ENCODE assay signal across 1 fruit fly cellular context in the genomic region with DNA sequence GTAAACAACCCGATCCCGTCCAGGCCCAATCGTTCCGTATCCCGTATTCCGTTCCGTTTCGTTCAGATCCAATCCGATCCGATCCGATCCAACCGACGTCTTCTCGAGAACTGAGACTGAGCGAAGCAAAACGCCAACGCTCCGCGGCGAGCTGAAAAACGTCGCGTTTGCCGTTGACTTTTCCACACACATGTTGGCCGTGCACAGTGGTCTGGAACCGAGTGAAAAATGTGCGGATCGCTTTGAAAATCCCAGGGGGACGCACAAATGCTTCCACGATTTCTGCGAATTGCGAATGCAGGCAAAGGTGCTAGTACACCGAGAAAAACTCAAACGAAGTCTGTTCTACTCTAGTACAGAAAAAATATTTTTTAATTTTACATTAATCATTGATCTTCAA.
TF ChIP-seq lines count a peak whose summit lies in the region.

A gene (minus strand): TSS at position 88 of the 400 bp plus-strand sequence.

TF ChIP-seq in whole organism, embryonic, 481 proteins besides CTCF, POLR2A, EP300 and RAD21 (continued from another document and continues in another):
- TF ChIP-seq sim (GFP tag; IDR thresholded peaks at IDR 0.05; lab: Robert Waterston, UW) (0 out of 2 replicates have a peak, but pooled peaks have one; percentile 54), MBD-R2 (GFP tag; IDR thresholded peaks at IDR 0.05; lab: Robert Waterston, UW) (0 out of 2 replicates have a peak, but pooled peaks have one; percentile 10), caup (GFP tag; optimal IDR thresholded peaks at IDR 0.05; lab: Kevin White, UChicago; ENCODE audit: severe bottlenecking) (peak; percentile 2), Awh (GFP tag; IDR thresholded peaks at IDR 0.05; lab: Robert Waterston, UW) (no peak), tna (GFP tag; IDR thresholded peaks at IDR 0.05; lab: Robert Waterston, UW; ENCODE audit: partially characterized antibody) (peak; percentile 51; the same call in 1 of the 2 replicates), CG13775 (GFP tag; optimal IDR thresholded peaks at IDR 0.05; lab: Kevin White, UChicago) (no peak), nerfin-2 (GFP tag; IDR thresholded peaks at IDR 0.05; lab: Robert Waterston, UW; ENCODE audit: partially characterized antibody) (peak; percentile 45; the same call in 1 of the 2 replicates), vvl (GFP tag; IDR thresholded peaks at IDR 0.05; lab: Robert Waterston, UW) (peak; percentile 60; the same call in 1 of the 2 replicates), Sry-β (GFP tag; optimal IDR thresholded peaks at IDR 0.05; lab: Kevin White, UChicago) (no peak), hkb (optimal IDR thresholded peaks at IDR 0.05; lab: Kevin White, UChicago) (no peak), hkb (GFP tag; IDR thresholded peaks at IDR 0.05; lab: Robert Waterston, UW) (0 out of 2 replicates have a peak, but pooled peaks have one; percentile 15), Nf-YC (tag; optimal IDR thresholded peaks at IDR 0.05; lab: Kevin White, UChicago) (no peak), Camta (GFP tag; optimal IDR thresholded peaks at IDR 0.05; lab: Kevin White, UChicago) (no peak), pnt (GFP tag; optimal IDR thresholded peaks at IDR 0.05; lab: Kevin White, UChicago) (no peak), kah (GFP tag; optimal IDR thresholded peaks at IDR 0.05; lab: Kevin White, UChicago) (peak; percentile 15), E2f2 (GFP tag; IDR thresholded peaks at IDR 0.05; lab: Robert Waterston, UW) (peak; percentile 24; the same call in 1 of the 2 replicates), Optix (GFP tag; IDR thresholded peaks at IDR 0.05; lab: Robert Waterston, UW) (0 out of 3 replicates have a peak, but pooled peaks have one; percentile 43), CG10209 (GFP tag; optimal IDR thresholded peaks at IDR 0.05; lab: Kevin White, UChicago) (no peak), D (optimal IDR thresholded peaks at IDR 0.05; lab: Kevin White, UChicago) (no peak), D (GFP tag; optimal IDR thresholded peaks at IDR 0.05; lab: Kevin White, UChicago) (no peak), BEAF-32 (GFP tag; optimal IDR thresholded peaks at IDR 0.05; lab: Kevin White, UChicago) (no peak), CG9727 (GFP tag; optimal IDR thresholded peaks at IDR 0.05; lab: Kevin White, UChicago) (no peak), CG3163 (GFP tag; optimal IDR thresholded peaks at IDR 0.05; lab: Kevin White, UChicago) (no peak), CG32772 (GFP tag; IDR thresholded peaks at IDR 0.05; lab: Robert Waterston, UW) (no peak), CG12299 (tag; optimal IDR thresholded peaks at IDR 0.05; lab: Kevin White, UChicago) (no peak), Hr3 (GFP tag; optimal IDR thresholded peaks at IDR 0.05; lab: Kevin White, UChicago) (no peak), Hmr (GFP tag; optimal IDR thresholded peaks at IDR 0.05; lab: Kevin White, UChicago) (no peak), CG8089 (GFP tag; optimal IDR thresholded peaks at IDR 0.05; lab: Kevin White, UChicago) (no peak), CG17912 (GFP tag; optimal IDR thresholded peaks at IDR 0.05; lab: Kevin White, UChicago) (no peak), CG6813 (GFP tag; optimal IDR thresholded peaks at IDR 0.05; lab: Kevin White, UChicago) (no peak), CG10959 (GFP tag; IDR thresholded peaks at IDR 0.05; lab: Robert Waterston, UW) (0 out of 2 replicates have a peak, but pooled peaks have one; percentile 31), CG14014 (GFP tag; IDR thresholded peaks at IDR 0.05; lab: Robert Waterston, UW) (peak; percentile 32; the same call in 1 of the 2 replicates), CG13624 (GFP tag; optimal IDR thresholded peaks at IDR 0.05; lab: Kevin White, UChicago) (peak; percentile 10), CG10431 (GFP tag; optimal IDR thresholded peaks at IDR 0.05; lab: Kevin White, UChicago) (no peak), cad (GFP tag; optimal IDR thresholded peaks at IDR 0.05; lab: Kevin White, UChicago) (no peak), NfI (GFP tag; optimal IDR thresholded peaks at IDR 0.05; lab: Kevin White, UChicago) (peak; percentile 20), chif (GFP tag; optimal IDR thresholded peaks at IDR 0.05; lab: Kevin White, UChicago) (peak in 1 of 2 experiments; percentile 13), pan (optimal IDR thresholded peaks at IDR 0.05; lab: Kevin White, UChicago) (no peak), pan (GFP tag; optimal IDR thresholded peaks at IDR 0.05 in 1 of 2, IDR thresholded peaks at IDR 0.05 in 1 of 2) (peak in 1 of 2 experiments; percentile 32), Stat92E (GFP tag; optimal IDR thresholded peaks at IDR 0.05; lab: Kevin White, UChicago) (peak in 1 of 3 experiments; percentile 32), Xrp1 (GFP tag; IDR thresholded peaks at IDR 0.05; lab: Robert Waterston, UW) (0 out of 2 replicates have a peak, but pooled peaks have one; percentile 22), pb (GFP tag; optimal IDR thresholded peaks at IDR 0.05; lab: Kevin White, UChicago) (no peak), dati (GFP tag; IDR thresholded peaks at IDR 0.05; lab: Robert Waterston, UW) (no peak), exex (tag; optimal IDR thresholded peaks at IDR 0.05; lab: Kevin White, UChicago) (no peak), Jarid2 (GFP tag; optimal IDR thresholded peaks at IDR 0.05; lab: Kevin White, UChicago) (peak; percentile 89), fru (optimal IDR thresholded peaks at IDR 0.05; lab: Kevin White, UChicago) (no peak), sens-2 (GFP tag; IDR thresholded peaks at IDR 0.05; lab: Robert Waterston, UW) (no peak), Sox102F (GFP tag; optimal IDR thresholded peaks at IDR 0.05; lab: Kevin White, UChicago) (no peak), CG7271 (tag; optimal IDR thresholded peaks at IDR 0.05; lab: Kevin White, UChicago) (no peak), CG4424 (GFP tag; optimal IDR thresholded peaks at IDR 0.05; lab: Kevin White, UChicago) (no peak), Sry-δ (GFP tag; optimal IDR thresholded peaks at IDR 0.05; lab: Kevin White, UChicago) (no peak), toy (GFP tag; IDR thresholded peaks at IDR 0.05; lab: Robert Waterston, UW) (no peak), CG2712 (tag; optimal IDR thresholded peaks at IDR 0.05; lab: Kevin White, UChicago) (no peak), Rfx (GFP tag; IDR thresholded peaks at IDR 0.05; lab: Robert Waterston, UW) (peak; percentile 45; the same call in 1 of the 2 replicates), corto (GFP tag; optimal IDR thresholded peaks at IDR 0.05; lab: Kevin White, UChicago) (no peak), Ada2b (GFP tag; IDR thresholded peaks at IDR 0.05; lab: Robert Waterston, UW) (peak; percentile 28), hb (GFP tag; IDR thresholded peaks at IDR 0.05; lab: Robert Waterston, UW; ENCODE audit: partially characterized antibody) (peak; percentile 51; the same call in 1 of the 3 replicates), vfl (GFP tag; optimal IDR thresholded peaks at IDR 0.05; lab: Kevin White, UChicago) (no peak), CG5953 (GFP tag; IDR thresholded peaks at IDR 0.05; lab: Robert Waterston, UW) (no peak), Opbp (GFP tag; IDR thresholded peaks at IDR 0.05; lab: Robert Waterston, UW; ENCODE audit: partially characterized antibody) (0 out of 3 replicates have a peak, but pooled peaks have one; percentile 24), Max (GFP tag; optimal IDR thresholded peaks at IDR 0.05; lab: Kevin White, UChicago) (peak; percentile 10), CG1603 (tag; optimal IDR thresholded peaks at IDR 0.05; lab: Kevin White, UChicago) (peak; percentile 36), eyg (GFP tag; optimal IDR thresholded peaks at IDR 0.05; lab: Kevin White, UChicago) (peak; percentile 8), CG12942 (GFP tag; optimal IDR thresholded peaks at IDR 0.05; lab: Kevin White, UChicago) (no peak), ken (GFP tag; IDR thresholded peaks at IDR 0.05; lab: Robert Waterston, UW) (no peak), CG2889 (GFP tag; IDR thresholded peaks at IDR 0.05; lab: Robert Waterston, UW) (no peak), HLH4C (GFP tag; IDR thresholded peaks at IDR 0.05; lab: Robert Waterston, UW; ENCODE audit: partially characterized antibody) (peak; percentile 53; the same call in 2 of the 3 replicates), Dad (GFP tag; optimal IDR thresholded peaks at IDR 0.05; lab: Kevin White, UChicago) (peak; percentile 5), Fer3 (tag; optimal IDR thresholded peaks at IDR 0.05; lab: Kevin White, UChicago) (no peak), usp (GFP tag; optimal IDR thresholded peaks at IDR 0.05; lab: Kevin White, UChicago) (no peak), inv (GFP tag; IDR thresholded peaks at IDR 0.05; lab: Robert Waterston, UW; ENCODE audit: partially characterized antibody) (no peak), slbo (GFP tag; IDR thresholded peaks at IDR 0.05; lab: Robert Waterston, UW) (peak; percentile 42), klu (GFP tag; IDR thresholded peaks at IDR 0.05; lab: Robert Waterston, UW) (no peak), jumu (GFP tag; optimal IDR thresholded peaks at IDR 0.05; lab: Kevin White, UChicago) (no peak), Doc3 (GFP tag; IDR thresholded peaks at IDR 0.05; lab: Robert Waterston, UW; ENCODE audit: partially characterized antibody) (0 out of 3 replicates have a peak, but pooled peaks have one; percentile 33), chm (GFP tag; IDR thresholded peaks at IDR 0.05; lab: Robert Waterston, UW) (peak; percentile 43; the same call in 1 of the 2 replicates), CG33557 (GFP tag; optimal IDR thresholded peaks at IDR 0.05; lab: Kevin White, UChicago) (no peak), nau (GFP tag; optimal IDR thresholded peaks at IDR 0.05; lab: Kevin White, UChicago) (peak; percentile 5), ara (GFP tag; IDR thresholded peaks at IDR 0.05; lab: Robert Waterston, UW) (peak; percentile 38; the same call in 1 of the 2 replicates), bab2 (GFP tag; optimal IDR thresholded peaks at IDR 0.05; lab: Kevin White, UChicago) (no peak), CG12071 (GFP tag; optimal IDR thresholded peaks at IDR 0.05; lab: Kevin White, UChicago) (peak; percentile 0), CG9437 (GFP tag; optimal IDR thresholded peaks at IDR 0.05; lab: Kevin White, UChicago) (peak; percentile 34), Six4 (GFP tag; optimal IDR thresholded peaks at IDR 0.05; lab: Kevin White, UChicago) (no peak), Rx (GFP tag; IDR thresholded peaks at IDR 0.05; lab: Robert Waterston, UW) (no peak), CG34422 (GFP tag; IDR thresholded peaks at IDR 0.05; lab: Robert Waterston, UW) (no peak), seq (GFP tag; IDR thresholded peaks at IDR 0.05; lab: Robert Waterston, UW) (0 out of 2 replicates have a peak, but pooled peaks have one; percentile 17), CG17802 (tag; optimal IDR thresholded peaks at IDR 0.05; lab: Kevin White, UChicago) (no peak), CG42726 (GFP tag; IDR thresholded peaks at IDR 0.05; lab: Robert Waterston, UW; ENCODE audit: partially characterized antibody) (0 out of 2 replicates have a peak, but pooled peaks have one; percentile 13), CG8290 (GFP tag; optimal IDR thresholded peaks at IDR 0.05; lab: Kevin White, UChicago) (no peak), CG8290 (tag; optimal IDR thresholded peaks at IDR 0.05; lab: Kevin White, UChicago) (peak in 1 of 2 experiments; percentile 54), H15 (GFP tag; IDR thresholded peaks at IDR 0.05; lab: Robert Waterston, UW) (0 out of 3 replicates have a peak, but pooled peaks have one; percentile 30), CG8281 (tag; optimal IDR thresholded peaks at IDR 0.05; lab: Kevin White, UChicago) (no peak), Trl (optimal IDR thresholded peaks at IDR 0.05; lab: Kevin White, UChicago) (peak; percentile 2 to 17), Trl (GFP tag; optimal IDR thresholded peaks at IDR 0.05; lab: Kevin White, UChicago) (peak; percentile 4), Xbp1 (GFP tag; optimal IDR thresholded peaks at IDR 0.05; lab: Kevin White, UChicago) (peak; percentile 1), ham (GFP tag; IDR thresholded peaks at IDR 0.05; lab: Robert Waterston, UW) (no peak), CG10654 (GFP tag; optimal IDR thresholded peaks at IDR 0.05; lab: Kevin White, UChicago) (no peak), CG11696 (GFP tag; IDR thresholded peaks at IDR 0.05; lab: Robert Waterston, UW) (0 out of 2 replicates have a peak, but pooled peaks have one; percentile 2), CG1529 (GFP tag; optimal IDR thresholded peaks at IDR 0.05; lab: Kevin White, UChicago) (no peak), Ssrp (tag; optimal IDR thresholded peaks at IDR 0.05; lab: Kevin White, UChicago) (no peak), cg (GFP tag; optimal IDR thresholded peaks at IDR 0.05; lab: Kevin White, UChicago) (peak; percentile 14), Med (GFP tag; lab: Kevin White, UChicago) (peak; percentile 87), Mrtf (GFP tag; IDR thresholded peaks at IDR 0.05; lab: Robert Waterston, UW) (no peak), cwo (GFP tag; optimal IDR thresholded peaks at IDR 0.05; lab: Kevin White, UChicago) (no peak), CG18764 (GFP tag; optimal IDR thresholded peaks at IDR 0.05; lab: Kevin White, UChicago) (no peak), Fer1 (GFP tag; optimal IDR thresholded peaks at IDR 0.05; lab: Kevin White, UChicago) (no peak), maf-S (GFP tag; optimal IDR thresholded peaks at IDR 0.05; lab: Kevin White, UChicago) (no peak), CG9215 (GFP tag; IDR thresholded peaks at IDR 0.05; lab: Robert Waterston, UW) (no peak), CG10543 (GFP tag; optimal IDR thresholded peaks at IDR 0.05; lab: Kevin White, UChicago) (no peak), CG1792 (GFP tag; optimal IDR thresholded peaks at IDR 0.05; lab: Kevin White, UChicago) (no peak), pfk (GFP tag; optimal IDR thresholded peaks at IDR 0.05; lab: Kevin White, UChicago) (peak; percentile 94), CG10979 (tag; optimal IDR thresholded peaks at IDR 0.05; lab: Kevin White, UChicago) (no peak), D19B (GFP tag; optimal IDR thresholded peaks at IDR 0.05; lab: Kevin White, UChicago) (no peak), Eip74EF (GFP tag; optimal IDR thresholded peaks at IDR 0.05; lab: Kevin White, UChicago) (no peak), HLHmδ (GFP tag; optimal IDR thresholded peaks at IDR 0.05; lab: Kevin White, UChicago) (peak; percentile 39), CG6254 (GFP tag; optimal IDR thresholded peaks at IDR 0.05; lab: Kevin White, UChicago) (peak; percentile 13), hth (optimal IDR thresholded peaks at IDR 0.05; lab: Kevin White, UChicago) (no peak), B-H1 (GFP tag; IDR thresholded peaks at IDR 0.05; lab: Robert Waterston, UW) (peak; percentile 17; the same call in 1 of the 3 replicates), ro (GFP tag; IDR thresholded peaks at IDR 0.05; lab: Robert Waterston, UW) (no peak), gem (tag; optimal IDR thresholded peaks at IDR 0.05; lab: Kevin White, UChicago) (peak; percentile 5), wdn (GFP tag; IDR thresholded peaks at IDR 0.05; lab: Robert Waterston, UW) (no peak), CG14050 (GFP tag; IDR thresholded peaks at IDR 0.05; lab: Robert Waterston, UW) (no peak), CG11247 (GFP tag; IDR thresholded peaks at IDR 0.05; lab: Robert Waterston, UW) (no peak), HLH54F (GFP tag; optimal IDR thresholded peaks at IDR 0.05; lab: Kevin White, UChicago) (no peak)
